Worm (Caenorhabditis elegans): ENCODE data around the gene Y43F8A.1.

ce11 chrV:19362568-19362967, 7.7 kb upstream of the Y43F8A.1 start, which contains the start of gene C14B4.2:
- TF ChIP-seq ZK546.5 (tag; optimal IDR thresholded peaks at IDR 0.05) (no peak), ceh-82 (tag; optimal IDR thresholded peaks at IDR 0.05) (no peak), ama-1 (optimal IDR thresholded peaks at IDR 0.05) (no peak), nhr-25 (tag; optimal IDR thresholded peaks at IDR 0.05) (no peak), F13H6.1 (tag; optimal IDR thresholded peaks at IDR 0.05) (no peak), lin-39 (tag; optimal IDR thresholded peaks at IDR 0.05) (no peak), mbf-1 (tag; optimal IDR thresholded peaks at IDR 0.05) (no peak), unc-62 (GFP tag; optimal IDR thresholded peaks at IDR 0.05) (no peak), lin-13 (GFP tag; optimal IDR thresholded peaks at IDR 0.05) (no peak), mab-5 (tag; optimal IDR thresholded peaks at IDR 0.05) (no peak), fos-1 (tag; optimal IDR thresholded peaks at IDR 0.05) (no peak), alr-1 (tag; optimal IDR thresholded peaks at IDR 0.05) (no peak), gmeb-1 (tag; optimal IDR thresholded peaks at IDR 0.05) (no peak), sma-3 (GFP tag; optimal IDR thresholded peaks at IDR 0.05) (no peak)
